Fruit fly (Drosophila melanogaster) whole organism, adult: ENCODE measurements around the gene CG45486.

ENCODE experiments used
- CG11617 ChIP-seq: fragments of 200-800 bp; sonication (Bioruptor generic); optimal IDR thresholded peaks from 2 replicates; lab custom pipeline; 2017; ENCODE audit warnings: mild to moderate bottlenecking, missing biosample characterization, missing genetic modification reagents, missing genetic modification characterization
- CG12768 ChIP-seq: fragments of 200-800 bp; sonication (Bioruptor generic); optimal IDR thresholded peaks from 2 replicates; lab custom pipeline; 2017; ENCODE audit warnings: missing biosample characterization, missing genetic modification characterization, mild to moderate bottlenecking, moderate library complexity, missing genetic modification reagents
- CG14711 ChIP-seq: fragments of 200-800 bp; sonication (Bioruptor generic); optimal IDR thresholded peaks from 2 replicates; lab custom pipeline; 2018; ENCODE audit warnings: missing biosample characterization, mild to moderate bottlenecking, missing genetic modification characterization, moderate library complexity
- CG1620 ChIP-seq: fragments of 200-800 bp; sonication (Bioruptor generic); optimal IDR thresholded peaks from 2 replicates; lab custom pipeline; 2016; ENCODE audit warnings: missing biosample characterization, missing genetic modification characterization
- CG5204 ChIP-seq: fragments of 200-800 bp; sonication (Bioruptor generic); optimal IDR thresholded peaks from 2 replicates; lab custom pipeline; 2016; ENCODE audit warnings: missing biosample characterization, missing genetic modification characterization
- CG7045 ChIP-seq: fragments of 200-800 bp; sonication (Bioruptor generic); optimal IDR thresholded peaks from 2 replicates; lab custom pipeline; 2017; ENCODE audit warnings: missing biosample characterization, mild to moderate bottlenecking, missing genetic modification characterization
- CG7101 ChIP-seq: fragments of 200-800 bp; sonication (Bioruptor generic); optimal IDR thresholded peaks from 2 replicates; lab custom pipeline; 2018; ENCODE audit warnings: missing biosample characterization, mild to moderate bottlenecking, missing genetic modification characterization, moderate library complexity
- Clk ChIP-seq: fragments of 200-800 bp; sonication (Bioruptor generic); optimal IDR thresholded peaks from 2 replicates; lab custom pipeline; 2017; ENCODE audit warnings: missing biosample characterization, missing genetic modification characterization
- Crg-1 ChIP-seq: fragments of 200-800 bp; sonication (Bioruptor generic); optimal IDR thresholded peaks from 2 replicates; lab custom pipeline; 2016; ENCODE audit warnings: missing biosample characterization, missing genetic modification characterization
- Hr96 ChIP-seq: fragments of 200-800 bp; sonication (Bioruptor generic); optimal IDR thresholded peaks from 2 replicates; lab custom pipeline; 2016; ENCODE audit warnings: missing biosample characterization, missing genetic modification characterization
- Mnt ChIP-seq: fragments of 200-800 bp; sonication (Bioruptor generic); optimal IDR thresholded peaks from 2 replicates; lab custom pipeline; 2016; ENCODE audit warnings: missing biosample characterization, mild to moderate bottlenecking, missing genetic modification characterization
- bab1 ChIP-seq: fragments of 200-800 bp; sonication (Bioruptor generic); optimal IDR thresholded peaks from 3 replicates; lab custom pipeline; 2019; ENCODE audit warnings: missing biosample characterization, mild to moderate bottlenecking, missing genetic modification characterization, moderate library complexity
- cic ChIP-seq: fragments of 200-800 bp; sonication (Bioruptor generic); optimal IDR thresholded peaks from 2 replicates; lab custom pipeline; 2017; ENCODE audit warnings: missing biosample characterization, mild to moderate bottlenecking, missing genetic modification characterization, moderate library complexity
- cnc ChIP-seq, 2 experiments: fragments of >200 bp; optimal IDR thresholded peaks; 2 replicates each; lab custom pipeline; 2017
- kay ChIP-seq: fragments of 200-800 bp; sonication (Bioruptor generic); peaks from one replicate; lab custom pipeline; 2016; ENCODE audit warnings: missing biosample characterization, missing genetic modification characterization, borderline replicate concordance
- ovo ChIP-seq: fragments of 200-800 bp; sonication (Bioruptor generic); optimal IDR thresholded peaks from 2 replicates; lab custom pipeline; 2016; ENCODE audit warnings: missing biosample characterization, missing genetic modification characterization
- pad ChIP-seq: fragments of 200-800 bp; sonication (Bioruptor generic); optimal IDR thresholded peaks from 3 replicates; lab custom pipeline; 2017; ENCODE audit warnings: missing biosample characterization, missing genetic modification characterization, mild to moderate bottlenecking, moderate library complexity, missing genetic modification reagents
- tj ChIP-seq: fragments of 200-800 bp; sonication (Bioruptor generic); optimal IDR thresholded peaks from 3 replicates; lab custom pipeline; 2017; ENCODE audit warnings: missing biosample characterization, mild to moderate bottlenecking, missing genetic modification characterization, moderate library complexity
- toe ChIP-seq: fragments of 200-800 bp; sonication (Bioruptor generic); optimal IDR thresholded peaks from 2 replicates; lab custom pipeline; 2016; ENCODE audit warnings: missing biosample characterization, missing genetic modification characterization

Gene CG45486

dm6 chrX:19859331-19859730 is 50.6 kb downstream of the CG45486 start:
- TF ChIP-seq kay (GFP tag; lab: Kevin White, UChicago) (no peak), CG12768 (GFP tag; lab: Kevin White, UChicago) (no peak), pad (GFP tag; lab: Kevin White, UChicago) (no peak), CG1620 (GFP tag; lab: Kevin White, UChicago) (no peak), CG5204 (GFP tag; lab: Kevin White, UChicago) (no peak), Hr96 (GFP tag; lab: Kevin White, UChicago) (no peak), tj (GFP tag; lab: Kevin White, UChicago) (no peak), CG7045 (GFP tag; lab: Kevin White, UChicago) (no peak), CG7101 (tag; lab: Kevin White, UChicago) (no peak), CG14711 (tag; lab: Kevin White, UChicago) (no peak), CG11617 (GFP tag; lab: Kevin White, UChicago) (no peak), bab1 (no peak), cnc (optimal IDR thresholded peaks at IDR 0.05; lab: Kevin White, UChicago) (no peak), ovo (GFP tag; lab: Kevin White, UChicago) (no peak), cic (GFP tag; lab: Kevin White, UChicago) (no peak), Mnt (GFP tag; lab: Kevin White, UChicago) (no peak), Clk (GFP tag; lab: Kevin White, UChicago) (no peak), toe (GFP tag; lab: Kevin White, UChicago) (no peak), Crg-1 (GFP tag; lab: Kevin White, UChicago) (no peak)
